Worm (Caenorhabditis elegans): ENCODE data around the gene swsn-4.

Gene swsn-4

DNA sequence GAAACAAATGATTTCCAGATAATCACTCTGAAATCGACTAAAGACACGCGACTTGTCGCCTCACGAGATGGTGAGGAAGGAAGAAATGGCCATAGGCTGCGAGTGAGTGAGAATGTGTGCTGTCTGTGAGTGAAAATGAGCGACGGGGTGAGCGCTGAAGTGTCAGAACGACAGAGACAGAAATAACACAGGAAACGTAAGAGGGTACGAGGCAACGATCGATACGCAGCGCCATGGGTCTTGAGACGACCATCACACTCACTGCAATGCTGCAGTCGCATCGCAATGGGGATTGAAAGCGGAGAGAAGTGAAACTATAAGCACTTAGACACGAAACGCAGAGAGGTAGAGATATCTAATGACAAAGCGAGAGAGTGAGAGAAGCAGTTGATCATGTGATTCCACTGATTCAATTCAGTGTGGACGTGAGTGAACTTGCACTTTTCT lies 43.0 kb upstream of the swsn-4 start (continued):
- TF ChIP-seq F16B12.6 (tag; optimal IDR thresholded peaks at IDR 0.05) = peak; percentile 34
- peak; percentile 98 for TF ChIP-seq snu-23 (GFP tag; optimal IDR thresholded peaks at IDR 0.05)
- no peak for TF ChIP-seq ceh-63 (GFP tag; optimal IDR thresholded peaks at IDR 0.05)
- TF ChIP-seq xbp-1 (tag; optimal IDR thresholded peaks at IDR 0.05) = peak; percentile 94
- TF ChIP-seq lsy-2 (tag; optimal IDR thresholded peaks at IDR 0.05) = peak; percentile 91 to 94
- TF ChIP-seq hpl-2 (GFP tag; optimal IDR thresholded peaks at IDR 0.05) = peak; percentile 54
- peak; percentile 42 for TF ChIP-seq aha-1 (tag; optimal IDR thresholded peaks at IDR 0.05)
- TF ChIP-seq aly-2 (tag; optimal IDR thresholded peaks at IDR 0.05) = peak; percentile 73
- peak; percentile 93 for TF ChIP-seq unc-130 (tag; optimal IDR thresholded peaks at IDR 0.05)
- no peak for TF ChIP-seq pag-3 (tag; optimal IDR thresholded peaks at IDR 0.05; ENCODE audit: borderline replicate concordance, insufficient read depth)
- peak; percentile 69 to 75 (median 73) for TF ChIP-seq dpl-1 (GFP tag; optimal IDR thresholded peaks at IDR 0.05)
- TF ChIP-seq lin-39 (tag; optimal IDR thresholded peaks at IDR 0.05) = peak; percentile 83
- no peak for TF ChIP-seq unc-62 (GFP tag; optimal IDR thresholded peaks at IDR 0.05)
- peak; percentile 93 for TF ChIP-seq lin-13 (GFP tag; optimal IDR thresholded peaks at IDR 0.05)
- peak; percentile 87 for TF ChIP-seq irx-1 (tag; optimal IDR thresholded peaks at IDR 0.05)
- TF ChIP-seq efl-3 (GFP tag; optimal IDR thresholded peaks at IDR 0.05) = no peak
- peak; percentile 42 for TF ChIP-seq sup-37 (GFP tag; optimal IDR thresholded peaks at IDR 0.05)
- TF ChIP-seq efl-1 (optimal IDR thresholded peaks at IDR 0.05) = peak; percentile 86 to 92
- TF ChIP-seq efl-1 (GFP tag; optimal IDR thresholded peaks at IDR 0.05 in 1 of 2) = peak; percentile 67 to 97
- peak in 4 of 6 experiments; percentile 28 to 90 (median 75) for TF ChIP-seq elt-3 (tag; optimal IDR thresholded peaks at IDR 0.05)
- peak; percentile 95 for TF ChIP-seq nhr-77 (tag; optimal IDR thresholded peaks at IDR 0.05)
- peak; percentile 65 for TF ChIP-seq sox-4 (tag; optimal IDR thresholded peaks at IDR 0.05)
- peak; percentile 89 for TF ChIP-seq lir-3 (tag; optimal IDR thresholded peaks at IDR 0.05; ENCODE audit: poor library complexity)
- peak in 1 of 2 experiments; percentile 77 for TF ChIP-seq ztf-11 (tag; optimal IDR thresholded peaks at IDR 0.05)
- peak; percentile 70 for TF ChIP-seq pax-3 (tag; optimal IDR thresholded peaks at IDR 0.05)
- peak; percentile 65 for TF ChIP-seq elt-2 (tag; optimal IDR thresholded peaks at IDR 0.05)
- TF ChIP-seq ama-1 (optimal IDR thresholded peaks at IDR 0.05) = peak; percentile 73
- peak; percentile 71 for TF ChIP-seq snpc-4 (tag; optimal IDR thresholded peaks at IDR 0.05)
- no peak for TF ChIP-seq tlp-1 (tag; optimal IDR thresholded peaks at IDR 0.05)
- TF ChIP-seq C04F5.9 (tag; optimal IDR thresholded peaks at IDR 0.05) = peak; percentile 67
- TF ChIP-seq nhr-19 (GFP tag; conservative IDR thresholded peaks at IDR 0.05) = peak; percentile 91
- peak; percentile 96 for TF ChIP-seq swsn-7 (tag; optimal IDR thresholded peaks at IDR 0.05)
- TF ChIP-seq blmp-1 (tag; optimal IDR thresholded peaks at IDR 0.05) = peak; percentile 86
- peak; percentile 32 to 66 for TF ChIP-seq egl-27 (tag; optimal IDR thresholded peaks at IDR 0.05)
- no peak for TF ChIP-seq alr-1 (tag; optimal IDR thresholded peaks at IDR 0.05; ENCODE audit: borderline replicate concordance)
- peak; percentile 84 for TF ChIP-seq isw-1 (GFP tag; IDR thresholded peaks at IDR 0.05)
- TF ChIP-seq nhr-76 (tag; optimal IDR thresholded peaks at IDR 0.05) = no peak
- peak; percentile 60 for TF ChIP-seq zip-4 (GFP tag; optimal IDR thresholded peaks at IDR 0.05)
- TF ChIP-seq nhr-20 (tag; optimal IDR thresholded peaks at IDR 0.05) = peak; percentile 96
- peak; percentile 90 for TF ChIP-seq nhr-90 (tag; optimal IDR thresholded peaks at IDR 0.05; ENCODE audit: poor library complexity)
- TF ChIP-seq lin-35 (GFP tag; optimal IDR thresholded peaks at IDR 0.05) = peak; percentile 85 to 87
- no peak for TF ChIP-seq ceh-90 (tag; optimal IDR thresholded peaks at IDR 0.05)
- peak; percentile 92 for TF ChIP-seq fkh-10 (GFP tag; optimal IDR thresholded peaks at IDR 0.05)
- TF ChIP-seq fos-1 (tag; optimal IDR thresholded peaks at IDR 0.05) = peak; percentile 91
- TF ChIP-seq ceh-88 (GFP tag; IDR thresholded peaks at IDR 0.05) = 0 out of 2 replicates have a peak, but pooled peaks have one; percentile 52
- TF ChIP-seq pqm-1 (tag; optimal IDR thresholded peaks at IDR 0.05) = no peak
- peak; percentile 96 for TF ChIP-seq mep-1 (tag; optimal IDR thresholded peaks at IDR 0.05)
- TF ChIP-seq sptf-1 (tag; optimal IDR thresholded peaks at IDR 0.05) = no peak
- peak; percentile 76 for TF ChIP-seq grh-1 (GFP tag; IDR thresholded peaks at IDR 0.05)
- TF ChIP-seq ceh-82 (tag; optimal IDR thresholded peaks at IDR 0.05) = peak; percentile 80 to 92 (median 90)
- peak; percentile 97 for TF ChIP-seq tbx-2 (tag; optimal IDR thresholded peaks at IDR 0.05)
- TF ChIP-seq ztf-4 (tag; optimal IDR thresholded peaks at IDR 0.05) = peak; percentile 95
- no peak for TF ChIP-seq nhr-84 (tag; optimal IDR thresholded peaks at IDR 0.05)

All from whole organism, L1 larva.